Worm (Caenorhabditis elegans): ENCODE data around the gene picc-1.

picc-1 gene

ce11 chrV:6031585-6031984 is 12.8 kb downstream of the picc-1 start:
- TF ChIP-seq nhr-12 (tag; optimal IDR thresholded peaks at IDR 0.05) (no peak), F13H6.1 (tag; optimal IDR thresholded peaks at IDR 0.05) (no peak), sma-9 (GFP tag; optimal IDR thresholded peaks at IDR 0.05) (peak; percentile 67), sma-9 (tag; optimal IDR thresholded peaks at IDR 0.05) (no peak)

ce11 chrV:6033512-6033911 is 14.7 kb downstream of the picc-1 start:
- TF ChIP-seq fos-1 (tag; optimal IDR thresholded peaks at IDR 0.05) (no peak), unc-39 (tag; optimal IDR thresholded peaks at IDR 0.05) (no peak), R02D3.7 (tag; optimal IDR thresholded peaks at IDR 0.05) (no peak), zag-1 (tag; optimal IDR thresholded peaks at IDR 0.05) (peak; percentile 58), unc-55 (GFP tag; optimal IDR thresholded peaks at IDR 0.05) (no peak), lsy-2 (tag; optimal IDR thresholded peaks at IDR 0.05) (peak in 1 of 2 experiments; percentile 51), C34F6.9 (tag; optimal IDR thresholded peaks at IDR 0.05) (peak; percentile 65), sma-9 (GFP tag; optimal IDR thresholded peaks at IDR 0.05) (peak; percentile 1), sma-9 (tag; optimal IDR thresholded peaks at IDR 0.05) (no peak), ama-1 (optimal IDR thresholded peaks at IDR 0.05) (no peak), mab-5 (tag; optimal IDR thresholded peaks at IDR 0.05) (peak; percentile 53), nhr-25 (tag; optimal IDR thresholded peaks at IDR 0.05) (no peak), nhr-10 (tag; optimal IDR thresholded peaks at IDR 0.05) (no peak), ceh-16 (tag; optimal IDR thresholded peaks at IDR 0.05) (no peak), ztf-4 (tag; optimal IDR thresholded peaks at IDR 0.05) (no peak), F13H6.1 (tag; optimal IDR thresholded peaks at IDR 0.05) (peak; percentile 37), ZK546.5 (tag; optimal IDR thresholded peaks at IDR 0.05) (no peak), mbf-1 (tag; optimal IDR thresholded peaks at IDR 0.05) (no peak), nhr-129 (tag; optimal IDR thresholded peaks at IDR 0.05) (peak; percentile 56), crh-2 (tag; optimal IDR thresholded peaks at IDR 0.05) (peak; percentile 23), unc-62 (GFP tag; optimal IDR thresholded peaks at IDR 0.05) (no peak), alr-1 (tag; optimal IDR thresholded peaks at IDR 0.05) (no peak), elt-3 (tag; optimal IDR thresholded peaks at IDR 0.05) (no peak), sem-4 (tag; optimal IDR thresholded peaks at IDR 0.05) (no peak), aly-2 (tag; optimal IDR thresholded peaks at IDR 0.05) (no peak), sma-3 (GFP tag; optimal IDR thresholded peaks at IDR 0.05) (no peak), mdl-1 (tag; optimal IDR thresholded peaks at IDR 0.05) (no peak)

ce11 chrV:6034714-6035113 is 15.9 kb downstream of the picc-1 start, which contains the start of gene dhs-17:
Gene dhs-17 (minus strand): TSS chrV:6034814.
- TF ChIP-seq ceh-82 (tag; optimal IDR thresholded peaks at IDR 0.05) (no peak), nhr-129 (tag; optimal IDR thresholded peaks at IDR 0.05) (no peak), ztf-11 (tag; optimal IDR thresholded peaks at IDR 0.05) (no peak), nhr-23 (tag; optimal IDR thresholded peaks at IDR 0.05) (no peak), nhr-12 (tag; optimal IDR thresholded peaks at IDR 0.05) (no peak)

- no peak for TF ChIP-seq unc-39 (tag; optimal IDR thresholded peaks at IDR 0.05)
- TF ChIP-seq ztf-11 (tag; optimal IDR thresholded peaks at IDR 0.05) = no peak
- TF ChIP-seq egl-27 (tag; optimal IDR thresholded peaks at IDR 0.05) = no peak
- no peak for TF ChIP-seq nhr-23 (tag; optimal IDR thresholded peaks at IDR 0.05)
- TF ChIP-seq mbf-1 (tag; optimal IDR thresholded peaks at IDR 0.05) = no peak
- no peak for TF ChIP-seq fos-1 (tag; optimal IDR thresholded peaks at IDR 0.05)
- no peak for TF ChIP-seq lsy-2 (tag; optimal IDR thresholded peaks at IDR 0.05)
- no peak for TF ChIP-seq nhr-12 (tag; optimal IDR thresholded peaks at IDR 0.05)
- no peak for TF ChIP-seq dmd-4 (tag; optimal IDR thresholded peaks at IDR 0.05)
- TF ChIP-seq sma-9 (GFP tag; optimal IDR thresholded peaks at IDR 0.05) = no peak
- TF ChIP-seq sma-9 (tag; optimal IDR thresholded peaks at IDR 0.05) = no peak
- no peak for TF ChIP-seq skn-1 (tag; optimal IDR thresholded peaks at IDR 0.05)
- TF ChIP-seq lin-11 (tag; optimal IDR thresholded peaks at IDR 0.05) = no peak
- TF ChIP-seq Y55F3AM.14 (GFP tag; optimal IDR thresholded peaks at IDR 0.05) = no peak
- no peak for TF ChIP-seq nhr-21 (tag; optimal IDR thresholded peaks at IDR 0.05)
- no peak for TF ChIP-seq ceh-82 (tag; optimal IDR thresholded peaks at IDR 0.05)
- no peak for TF ChIP-seq mdl-1 (tag; optimal IDR thresholded peaks at IDR 0.05)
Measured at ce11 chrV:6036547-6036946, 17.8 kb downstream of the picc-1 start.

Measured in whole organism, L2 larva.